ENCODE assay signal across 1 worm cellular context in genomic region chrX:8638679-8639184, ce11.
TF ChIP-seq lines count a peak whose summit lies in the region.

No protein-coding gene starts in this region.

TF ChIP-seq in whole organism, young adult, 124 proteins besides CTCF, POLR2A, EP300 and RAD21 (continued from another document):
- TF ChIP-seq bed-2 (GFP tag; IDR thresholded peaks at IDR 0.05; lab: Robert Waterston, UW), result no peak
- TF ChIP-seq F57C9.4 (tag; optimal IDR thresholded peaks at IDR 0.05; lab: Kevin White, UChicago), result no peak
- no peak for TF ChIP-seq fkh-3 (tag; optimal IDR thresholded peaks at IDR 0.05; lab: Kevin White, UChicago)
- no peak for TF ChIP-seq C06A6.2 (GFP tag; conservative IDR thresholded peaks at IDR 0.05; lab: Robert Waterston, UW)
- TF ChIP-seq sea-2 (GFP tag; IDR thresholded peaks at IDR 0.05; lab: Robert Waterston, UW), result no peak
- no peak for TF ChIP-seq egl-44 (GFP tag; IDR thresholded peaks at IDR 0.05; lab: Robert Waterston, UW)
- peak; percentile 64 for TF ChIP-seq ZK185.1 (tag; optimal IDR thresholded peaks at IDR 0.05; lab: Kevin White, UChicago; ENCODE audit: poor library complexity, severe bottlenecking)
- TF ChIP-seq akir-1 (GFP tag; optimal IDR thresholded peaks at IDR 0.05; lab: Kevin White, UChicago), result peak; percentile 23
- TF ChIP-seq somi-1 (GFP tag; optimal IDR thresholded peaks at IDR 0.05; lab: Kevin White, UChicago), result peak; percentile 3
- no peak for TF ChIP-seq xnd-1 (tag; optimal IDR thresholded peaks at IDR 0.05; lab: Kevin White, UChicago)
- no peak for TF ChIP-seq attf-3 (GFP tag; conservative IDR thresholded peaks at IDR 0.05; lab: Robert Waterston, UW)
- TF ChIP-seq pbrm-1 (GFP tag; IDR thresholded peaks at IDR 0.05; lab: Robert Waterston, UW), result peak; percentile 76
- TF ChIP-seq aptf-3 (GFP tag; IDR thresholded peaks at IDR 0.05; lab: Robert Waterston, UW), result 0 out of 2 replicates have a peak, but pooled peaks have one; percentile 25
- TF ChIP-seq dpl-1 (GFP tag; optimal IDR thresholded peaks at IDR 0.05; lab: Kevin White, UChicago), result no peak
- TF ChIP-seq rec-8 (tag; optimal IDR thresholded peaks at IDR 0.05; lab: Kevin White, UChicago), result peak; percentile 54 to 61
- no peak for TF ChIP-seq snpc-1.3 (tag; optimal IDR thresholded peaks at IDR 0.05; lab: Kevin White, UChicago; ENCODE audit: insufficient read depth)
- no peak for TF ChIP-seq Y79H2A.3 (GFP tag; conservative IDR thresholded peaks at IDR 0.05; lab: Robert Waterston, UW)
- peak; percentile 11 for TF ChIP-seq ceh-79 (tag; optimal IDR thresholded peaks at IDR 0.05; lab: Kevin White, UChicago)
- no peak for TF ChIP-seq ets-4 (GFP tag; optimal IDR thresholded peaks at IDR 0.05; lab: Kevin White, UChicago)
- TF ChIP-seq T07F8.4 (tag; optimal IDR thresholded peaks at IDR 0.05; lab: Kevin White, UChicago), result peak; percentile 62
- 0 out of 2 replicates have a peak, but pooled peaks have one; percentile 35 for TF ChIP-seq Y53G8AR.9 (GFP tag; conservative IDR thresholded peaks at IDR 0.05; lab: Robert Waterston, UW)
- peak; percentile 16 for TF ChIP-seq lin-40 (tag; optimal IDR thresholded peaks at IDR 0.05; lab: Kevin White, UChicago)
- peak; percentile 26 for TF ChIP-seq attf-5 (GFP tag; optimal IDR thresholded peaks at IDR 0.05; lab: Kevin White, UChicago)
- peak; percentile 26 for TF ChIP-seq hrde-1 (tag; optimal IDR thresholded peaks at IDR 0.05; lab: Kevin White, UChicago; ENCODE audit: borderline replicate concordance)
- no peak for TF ChIP-seq let-526 (GFP tag; IDR thresholded peaks at IDR 0.05; lab: Robert Waterston, UW)
- no peak; the same call in 1 of the 2 replicates for TF ChIP-seq F39B2.1 (GFP tag; IDR thresholded peaks at IDR 0.05; lab: Robert Waterston, UW)
- TF ChIP-seq D2030.7 (GFP tag; IDR thresholded peaks at IDR 0.05; lab: Robert Waterston, UW), result peak; percentile 68
- TF ChIP-seq lin-26 (GFP tag; IDR thresholded peaks at IDR 0.05; lab: Robert Waterston, UW), result peak; percentile 88
- no peak for TF ChIP-seq Y95B8A.8 (GFP tag; IDR thresholded peaks at IDR 0.05; lab: Robert Waterston, UW)
- TF ChIP-seq K11D2.4 (GFP tag; IDR thresholded peaks at IDR 0.05; lab: Robert Waterston, UW), result no peak
- peak; percentile 35 for TF ChIP-seq him-1 (tag; optimal IDR thresholded peaks at IDR 0.05; lab: Kevin White, UChicago)
- peak; percentile 61 for TF ChIP-seq snpc-4 (GFP tag; optimal IDR thresholded peaks at IDR 0.05; lab: Kevin White, UChicago)
- peak in 2 of 4 experiments; percentile 53 to 63 for TF ChIP-seq snpc-4 (tag; optimal IDR thresholded peaks at IDR 0.05; lab: Kevin White, UChicago)
- no peak for TF ChIP-seq mes-4 (tag; optimal IDR thresholded peaks at IDR 0.05; lab: Kevin White, UChicago)
- peak; percentile 80; the same call in 1 of the 2 replicates for TF ChIP-seq cebp-2 (GFP tag; IDR thresholded peaks at IDR 0.05; lab: Robert Waterston, UW)
- TF ChIP-seq ztf-6 (GFP tag; IDR thresholded peaks at IDR 0.05; lab: Robert Waterston, UW), result 0 out of 2 replicates have a peak, but pooled peaks have one; percentile 24
- TF ChIP-seq zfh-2 (GFP tag; conservative IDR thresholded peaks at IDR 0.05; lab: Robert Waterston, UW), result no peak
- no peak for TF ChIP-seq athp-1 (tag; optimal IDR thresholded peaks at IDR 0.05; lab: Kevin White, UChicago)
- TF ChIP-seq F33H1.4 (GFP tag; IDR thresholded peaks at IDR 0.05; lab: Robert Waterston, UW), result no peak
- no peak for TF ChIP-seq Y53F4B.3 (GFP tag; IDR thresholded peaks at IDR 0.05; lab: Robert Waterston, UW)
- 0 out of 2 replicates have a peak, but pooled peaks have one; percentile 35 for TF ChIP-seq mcd-1 (GFP tag; IDR thresholded peaks at IDR 0.05; lab: Robert Waterston, UW)
- peak; percentile 59; the same call in 1 of the 2 replicates for TF ChIP-seq ceh-40 (GFP tag; IDR thresholded peaks at IDR 0.05; lab: Robert Waterston, UW)
- TF ChIP-seq lsl-1 (GFP tag; optimal IDR thresholded peaks at IDR 0.05; lab: Kevin White, UChicago), result no peak
- peak; percentile 85 for TF ChIP-seq tbp1 (GFP tag; optimal IDR thresholded peaks at IDR 0.05; lab: Kevin White, UChicago)
- peak; percentile 52 for TF ChIP-seq nhr-179 (tag; optimal IDR thresholded peaks at IDR 0.05; lab: Kevin White, UChicago)
- TF ChIP-seq ceh-100 (GFP tag; IDR thresholded peaks at IDR 0.05; lab: Robert Waterston, UW), result no peak
- no peak for TF ChIP-seq ceh-27 (GFP tag; optimal IDR thresholded peaks at IDR 0.05; lab: Kevin White, UChicago)
- TF ChIP-seq Y56A3A.18 (GFP tag; IDR thresholded peaks at IDR 0.05; lab: Robert Waterston, UW), result no peak
- 0 out of 2 replicates have a peak, but pooled peaks have one; percentile 18 for TF ChIP-seq egrh-3 (GFP tag; IDR thresholded peaks at IDR 0.05; lab: Robert Waterston, UW)
- peak; percentile 91 for TF ChIP-seq die-1 (tag; optimal IDR thresholded peaks at IDR 0.05; lab: Kevin White, UChicago)
- TF ChIP-seq F23B12.7 (tag; optimal IDR thresholded peaks at IDR 0.05; lab: Kevin White, UChicago; ENCODE audit: insufficient read depth), result no peak
- TF ChIP-seq B0035.1 (tag; optimal IDR thresholded peaks at IDR 0.05; lab: Kevin White, UChicago), result no peak
- no peak for TF ChIP-seq lir-1 (GFP tag; conservative IDR thresholded peaks at IDR 0.05; lab: Robert Waterston, UW)
- peak; percentile 54 for TF ChIP-seq hlh-12 (tag; optimal IDR thresholded peaks at IDR 0.05; lab: Kevin White, UChicago)
- TF ChIP-seq atf-7 (tag; optimal IDR thresholded peaks at IDR 0.05; lab: Kevin White, UChicago), result peak; percentile 49
- peak; percentile 57 for TF ChIP-seq ztf-18 (tag; optimal IDR thresholded peaks at IDR 0.05; lab: Kevin White, UChicago)
- peak; percentile 44; the same call in 1 of the 2 replicates for TF ChIP-seq hsf-1 (GFP tag; IDR thresholded peaks at IDR 0.05; lab: Robert Waterston, UW)
- TF ChIP-seq Y67H2A.10 (GFP tag; conservative IDR thresholded peaks at IDR 0.05; lab: Robert Waterston, UW), result no peak
- TF ChIP-seq nfya-1 (tag; optimal IDR thresholded peaks at IDR 0.05; lab: Kevin White, UChicago; ENCODE audit: borderline replicate concordance, insufficient read depth), result no peak
- TF ChIP-seq C17E4.6 (GFP tag; IDR thresholded peaks at IDR 0.05; lab: Robert Waterston, UW), result no peak
- no peak for TF ChIP-seq nfya-2 (GFP tag; IDR thresholded peaks at IDR 0.05; lab: Robert Waterston, UW)
- TF ChIP-seq snpc-3.4 (tag; optimal IDR thresholded peaks at IDR 0.05; lab: Kevin White, UChicago), result peak; percentile 29
- TF ChIP-seq egl-18 (GFP tag; IDR thresholded peaks at IDR 0.05; lab: Robert Waterston, UW), result no peak
- TF ChIP-seq bed-1 (GFP tag; IDR thresholded peaks at IDR 0.05; lab: Robert Waterston, UW), result no peak
- peak; percentile 71 for TF ChIP-seq hmg-1.2 (GFP tag; IDR thresholded peaks at IDR 0.05; lab: Robert Waterston, UW)
- TF ChIP-seq lin-54 (GFP tag; optimal IDR thresholded peaks at IDR 0.05; lab: Kevin White, UChicago), result no peak
- TF ChIP-seq dpff-1 (tag; optimal IDR thresholded peaks at IDR 0.05; lab: Kevin White, UChicago), result no peak
- no peak for TF ChIP-seq efl-1 (GFP tag; optimal IDR thresholded peaks at IDR 0.05; lab: Kevin White, UChicago)
